In genomic region chrV:16499006-16499405, ce11 we compare ENCODE assay signal across 4 worm cellular contexts.
TF ChIP-seq lines count a peak whose summit lies in the region.

Gene F36D3.1 (plus strand): TSS chrV:16499352.

TF ChIP-seq in whole organism, L1 larva, 84 proteins besides CTCF, POLR2A, EP300 and RAD21 (continued from another document and continues in another):
- TF ChIP-seq efl-1 (optimal IDR thresholded peaks at IDR 0.05; lab: Kevin White, UChicago): peak; percentile 91 to 92
- peak; percentile 88 to 99 for TF ChIP-seq efl-1 (GFP tag; optimal IDR thresholded peaks at IDR 0.05 in 1 of 2; lab: Kevin White, UChicago)
- TF ChIP-seq grh-1 (GFP tag; IDR thresholded peaks at IDR 0.05; lab: Robert Waterston, UW): no peak
- peak; percentile 26; the same call in 1 of the 2 replicates for TF ChIP-seq nhr-19 (GFP tag; conservative IDR thresholded peaks at IDR 0.05; lab: Robert Waterston, UW)
- no peak for TF ChIP-seq nhr-12 (tag; optimal IDR thresholded peaks at IDR 0.05; lab: Kevin White, UChicago)
- no peak for TF ChIP-seq hlh-17 (GFP tag; optimal IDR thresholded peaks at IDR 0.05; lab: Kevin White, UChicago; ENCODE audit: borderline replicate concordance)
- TF ChIP-seq C16A3.4 (tag; optimal IDR thresholded peaks at IDR 0.05; lab: Kevin White, UChicago): peak; percentile 43
- peak; percentile 38 for TF ChIP-seq snpc-4 (tag; optimal IDR thresholded peaks at IDR 0.05; lab: Kevin White, UChicago)
- TF ChIP-seq nhr-84 (tag; optimal IDR thresholded peaks at IDR 0.05; lab: Kevin White, UChicago): no peak
- no peak for TF ChIP-seq lir-3 (tag; optimal IDR thresholded peaks at IDR 0.05; lab: Kevin White, UChicago; ENCODE audit: poor library complexity)
- TF ChIP-seq swsn-7 (tag; optimal IDR thresholded peaks at IDR 0.05; lab: Kevin White, UChicago): peak; percentile 54
- peak; percentile 15 for TF ChIP-seq nhr-90 (tag; optimal IDR thresholded peaks at IDR 0.05; lab: Kevin White, UChicago; ENCODE audit: poor library complexity)
- peak; percentile 40 for TF ChIP-seq skn-1 (tag; optimal IDR thresholded peaks at IDR 0.05; lab: Kevin White, UChicago)
- TF ChIP-seq ztf-4 (tag; optimal IDR thresholded peaks at IDR 0.05; lab: Kevin White, UChicago): no peak
- peak; percentile 57 to 83 for TF ChIP-seq lsy-2 (tag; optimal IDR thresholded peaks at IDR 0.05; lab: Kevin White, UChicago)
- TF ChIP-seq nhr-71 (tag; optimal IDR thresholded peaks at IDR 0.05; lab: Kevin White, UChicago): no peak
- TF ChIP-seq rnt-1 (tag; optimal IDR thresholded peaks at IDR 0.05; lab: Kevin White, UChicago): peak; percentile 63
- TF ChIP-seq lin-14 (GFP tag; optimal IDR thresholded peaks at IDR 0.05; lab: Kevin White, UChicago): peak; percentile 42
- TF ChIP-seq jun-1 (tag; optimal IDR thresholded peaks at IDR 0.05; lab: Kevin White, UChicago): no peak
- TF ChIP-seq pqm-1 (tag; optimal IDR thresholded peaks at IDR 0.05; lab: Kevin White, UChicago): no peak
- TF ChIP-seq blmp-1 (tag; optimal IDR thresholded peaks at IDR 0.05; lab: Kevin White, UChicago): peak; percentile 71
- peak; percentile 83 to 90 (median 85) for TF ChIP-seq dpl-1 (GFP tag; optimal IDR thresholded peaks at IDR 0.05; lab: Kevin White, UChicago)
- TF ChIP-seq ceh-88 (GFP tag; IDR thresholded peaks at IDR 0.05; lab: Robert Waterston, UW): no peak
- TF ChIP-seq lin-13 (GFP tag; optimal IDR thresholded peaks at IDR 0.05; lab: Kevin White, UChicago): peak; percentile 45
- TF ChIP-seq isw-1 (GFP tag; IDR thresholded peaks at IDR 0.05; lab: Robert Waterston, UW): no peak
- peak; percentile 7 for TF ChIP-seq unc-86 (tag; optimal IDR thresholded peaks at IDR 0.05; lab: Kevin White, UChicago)
- peak; percentile 15 for TF ChIP-seq dsc-1 (tag; optimal IDR thresholded peaks at IDR 0.05; lab: Kevin White, UChicago)
- peak; percentile 59 for TF ChIP-seq unc-130 (tag; optimal IDR thresholded peaks at IDR 0.05; lab: Kevin White, UChicago)
- no peak for TF ChIP-seq egl-13 (tag; optimal IDR thresholded peaks at IDR 0.05; lab: Kevin White, UChicago)
- peak; percentile 58 for TF ChIP-seq nhr-47 (tag; optimal IDR thresholded peaks at IDR 0.05; lab: Kevin White, UChicago)
- peak; percentile 17 to 49 (median 28) for TF ChIP-seq ceh-82 (tag; optimal IDR thresholded peaks at IDR 0.05; lab: Kevin White, UChicago)
- TF ChIP-seq elt-2 (tag; optimal IDR thresholded peaks at IDR 0.05; lab: Kevin White, UChicago): no peak
- peak; percentile 84 for TF ChIP-seq F16B12.6 (tag; optimal IDR thresholded peaks at IDR 0.05; lab: Kevin White, UChicago)

TF ChIP-seq in whole organism, L2 larva, 48 proteins besides CTCF, POLR2A, EP300 and RAD21 (continued from another document):
- TF ChIP-seq Y55F3AM.14 (GFP tag; optimal IDR thresholded peaks at IDR 0.05; lab: Kevin White, UChicago) (no peak), lin-13 (GFP tag; optimal IDR thresholded peaks at IDR 0.05; lab: Kevin White, UChicago) (peak; percentile 56), ceh-16 (tag; optimal IDR thresholded peaks at IDR 0.05; lab: Kevin White, UChicago) (no peak), ztf-4 (tag; optimal IDR thresholded peaks at IDR 0.05; lab: Kevin White, UChicago) (no peak), R02D3.7 (tag; optimal IDR thresholded peaks at IDR 0.05; lab: Kevin White, UChicago) (no peak)

TF ChIP-seq in whole organism, L4 larva, 104 proteins besides CTCF, POLR2A, EP300 and RAD21 (continued from another document):
- no peak for TF ChIP-seq mxl-2 (GFP tag; conservative IDR thresholded peaks at IDR 0.05; lab: Robert Waterston, UW)
- TF ChIP-seq lin-1 (GFP tag; IDR thresholded peaks at IDR 0.05; lab: Robert Waterston, UW): no peak
- no peak for TF ChIP-seq unc-39 (tag; optimal IDR thresholded peaks at IDR 0.05; lab: Kevin White, UChicago)
- TF ChIP-seq hlh-30 (tag; optimal IDR thresholded peaks at IDR 0.05; lab: Kevin White, UChicago; ENCODE audit: insufficient read depth): peak; percentile 16
- TF ChIP-seq ztf-11 (tag; optimal IDR thresholded peaks at IDR 0.05; lab: Kevin White, UChicago): no peak
- TF ChIP-seq rbr-2 (tag; optimal IDR thresholded peaks at IDR 0.05; lab: Kevin White, UChicago): peak; percentile 12
- peak; percentile 1 for TF ChIP-seq ztf-7 (tag; optimal IDR thresholded peaks at IDR 0.05; lab: Kevin White, UChicago)
- TF ChIP-seq lsy-2 (tag; optimal IDR thresholded peaks at IDR 0.05; lab: Kevin White, UChicago): no peak
- no peak for TF ChIP-seq nhr-10 (tag; optimal IDR thresholded peaks at IDR 0.05; lab: Kevin White, UChicago)
- no peak for TF ChIP-seq set-16 (GFP tag; IDR thresholded peaks at IDR 0.05; lab: Robert Waterston, UW)
- TF ChIP-seq Y105C5A.15 (GFP tag; IDR thresholded peaks at IDR 0.05; lab: Robert Waterston, UW): no peak
- peak in 1 of 2 experiments; percentile 3 for TF ChIP-seq unc-62 (GFP tag; optimal IDR thresholded peaks at IDR 0.05 in 1 of 2; lab: Kevin White, UChicago)
- TF ChIP-seq unc-62 (tag; optimal IDR thresholded peaks at IDR 0.05; lab: Kevin White, UChicago): no peak
- no peak for TF ChIP-seq nhr-25 (tag; optimal IDR thresholded peaks at IDR 0.05; lab: Kevin White, UChicago; ENCODE audit: borderline replicate concordance, insufficient read depth)
- TF ChIP-seq aha-1 (tag; lab: Kevin White, UChicago): no peak
- TF ChIP-seq T20F7.1 (GFP tag; optimal IDR thresholded peaks at IDR 0.05; lab: Kevin White, UChicago): no peak
- no peak for TF ChIP-seq unc-130 (GFP tag; optimal IDR thresholded peaks at IDR 0.05; lab: Kevin White, UChicago)
- TF ChIP-seq pqm-1 (tag; optimal IDR thresholded peaks at IDR 0.05; lab: Kevin White, UChicago): no peak
- no peak for TF ChIP-seq mdt-29 (GFP tag; IDR thresholded peaks at IDR 0.05; lab: Robert Waterston, UW)
- no peak for TF ChIP-seq jun-1 (tag; optimal IDR thresholded peaks at IDR 0.05; lab: Kevin White, UChicago)
- no peak for TF ChIP-seq ceh-62 (tag; optimal IDR thresholded peaks at IDR 0.05; lab: Kevin White, UChicago)
- TF ChIP-seq dmd-6 (GFP tag; IDR thresholded peaks at IDR 0.05; lab: Robert Waterston, UW): 0 out of 2 replicates have a peak, but pooled peaks have one; percentile 16
- TF ChIP-seq lin-39 (tag; optimal IDR thresholded peaks at IDR 0.05; lab: Kevin White, UChicago): no peak
- peak; percentile 25 for TF ChIP-seq nhr-28 (tag; optimal IDR thresholded peaks at IDR 0.05; lab: Kevin White, UChicago)
- no peak for TF ChIP-seq Y5F2A.4 (GFP tag; optimal IDR thresholded peaks at IDR 0.05; lab: Kevin White, UChicago)
- no peak for TF ChIP-seq ceh-44 (GFP tag; IDR thresholded peaks at IDR 0.05; lab: Robert Waterston, UW)
- TF ChIP-seq mes-2 (tag; optimal IDR thresholded peaks at IDR 0.05; lab: Kevin White, UChicago; ENCODE audit: poor library complexity, severe bottlenecking): peak; percentile 67
- TF ChIP-seq R02D3.7 (tag; optimal IDR thresholded peaks at IDR 0.05; lab: Kevin White, UChicago): no peak
- no peak for TF ChIP-seq egl-27 (tag; optimal IDR thresholded peaks at IDR 0.05; lab: Kevin White, UChicago)
- no peak for TF ChIP-seq tra-1 (GFP tag; IDR thresholded peaks at IDR 0.05; lab: Robert Waterston, UW)
- no peak for TF ChIP-seq F37D6.2 (tag; optimal IDR thresholded peaks at IDR 0.05; lab: Kevin White, UChicago)
- no peak for TF ChIP-seq madf-5 (GFP tag; IDR thresholded peaks at IDR 0.05; lab: Robert Waterston, UW)
- no peak for TF ChIP-seq zfp-3 (GFP tag; conservative IDR thresholded peaks at IDR 0.05; lab: Robert Waterston, UW)
- no peak for TF ChIP-seq zfp-2 (tag; optimal IDR thresholded peaks at IDR 0.05; lab: Kevin White, UChicago)
- peak; percentile 87 for TF ChIP-seq dpl-1 (GFP tag; optimal IDR thresholded peaks at IDR 0.05; lab: Kevin White, UChicago)
- TF ChIP-seq nhr-237 (tag; optimal IDR thresholded peaks at IDR 0.05; lab: Kevin White, UChicago): no peak
- TF ChIP-seq mep-1 (tag; optimal IDR thresholded peaks at IDR 0.05; lab: Kevin White, UChicago): no peak
- TF ChIP-seq daf-8 (GFP tag; IDR thresholded peaks at IDR 0.05; lab: Robert Waterston, UW): no peak
- TF ChIP-seq pha-4 (GFP tag; IDR thresholded peaks at IDR 0.05; lab: Robert Waterston, UW): no peak
- TF ChIP-seq pha-4 (tag; optimal IDR thresholded peaks at IDR 0.05; lab: Kevin White, UChicago): no peak
- no peak for TF ChIP-seq F49E8.2 (tag; optimal IDR thresholded peaks at IDR 0.05; lab: Kevin White, UChicago; ENCODE audit: borderline replicate concordance)
- TF ChIP-seq snpc-1.2 (GFP tag; IDR thresholded peaks at IDR 0.05; lab: Robert Waterston, UW): no peak
- no peak for TF ChIP-seq gei-8 (GFP tag; optimal IDR thresholded peaks at IDR 0.05; lab: Kevin White, UChicago)
- no peak for TF ChIP-seq F26F4.8 (GFP tag; conservative IDR thresholded peaks at IDR 0.05; lab: Robert Waterston, UW)
- TF ChIP-seq ceh-82 (tag; optimal IDR thresholded peaks at IDR 0.05; lab: Kevin White, UChicago): no peak

TF ChIP-seq in whole organism, mixed stage, embryonic, 35 proteins besides CTCF, POLR2A, EP300 and RAD21 (continued from another document):
- TF ChIP-seq ztf-11 (tag; optimal IDR thresholded peaks at IDR 0.05; lab: Kevin White, UChicago) (no peak), ces-1 (GFP tag; optimal IDR thresholded peaks at IDR 0.05; lab: Kevin White, UChicago) (peak; percentile 20), lsy-2 (tag; optimal IDR thresholded peaks at IDR 0.05; lab: Kevin White, UChicago) (peak; percentile 45), pha-4 (tag; optimal IDR thresholded peaks at IDR 0.05; lab: Kevin White, UChicago) (peak; percentile 34)
